Worm (Caenorhabditis elegans) whole organism, L2 larva: ENCODE data around the gene pes-10.

Experiments used
- C34F6.9 ChIP-seq: fragments of 150-350 bp; optimal IDR thresholded peaks from 2 replicates; lab custom pipeline; 2014; ENCODE audit warnings: missing biosample characterization, missing genetic modification characterization
- F13H6.1 ChIP-seq: sonication (generic microtip); optimal IDR thresholded peaks from 2 replicates; lab custom pipeline; 2016; ENCODE audit warnings: missing genetic modification characterization, missing compliant biosample characterization
- R02D3.7 ChIP-seq: fragments of 150-350 bp; optimal IDR thresholded peaks from 2 replicates; lab custom pipeline; 2014; ENCODE audit warnings: missing biosample characterization, missing genetic modification characterization
- Y55F3AM.14 ChIP-seq: fragments of 200-800 bp; sonication (Bioruptor generic); optimal IDR thresholded peaks from 2 replicates; lab custom pipeline; 2018; ENCODE audit warnings: mild to moderate bottlenecking, missing genetic modification characterization, missing compliant biosample characterization
- ZK546.5 ChIP-seq: sonication (generic microtip); optimal IDR thresholded peaks from 2 replicates; lab custom pipeline; 2017; ENCODE audit warnings: missing biosample characterization, missing genetic modification characterization
- alr-1 ChIP-seq: fragments of 150-350 bp; optimal IDR thresholded peaks from 2 replicates; lab custom pipeline; 2014; ENCODE audit warnings: missing biosample characterization, missing genetic modification characterization
- aly-2 ChIP-seq: fragments of 150-350 bp; optimal IDR thresholded peaks from 2 replicates; lab custom pipeline; 2014; ENCODE audit warnings: missing biosample characterization, missing genetic modification characterization
- ama-1 ChIP-seq: fragments of 150-350 bp; optimal IDR thresholded peaks from 2 replicates; lab custom pipeline; 2018; ENCODE audit warnings: inconsistent platforms
- blmp-1 ChIP-seq: sonication (generic microtip); optimal IDR thresholded peaks from 2 replicates; lab custom pipeline; 2017; ENCODE audit warnings: missing genetic modification characterization, mild to moderate bottlenecking, missing compliant biosample characterization, antibody characterized with exemption, moderate library complexity; ENCODE audit not compliant: insufficient read depth
- ceh-16 ChIP-seq: fragments of 150-350 bp; optimal IDR thresholded peaks from 2 replicates; lab custom pipeline; 2014; ENCODE audit warnings: missing biosample characterization, missing genetic modification characterization
- ceh-82 ChIP-seq: fragments of 150-350 bp; optimal IDR thresholded peaks from 2 replicates; lab custom pipeline; 2014; ENCODE audit warnings: missing biosample characterization, missing genetic modification characterization
- crh-2 ChIP-seq: sonication (generic microtip); optimal IDR thresholded peaks from 2 replicates; lab custom pipeline; 2017; ENCODE audit warnings: missing biosample characterization, missing genetic modification characterization
- dmd-4 ChIP-seq: sonication (generic microtip); optimal IDR thresholded peaks from 2 replicates; lab custom pipeline; 2017; ENCODE audit warnings: missing biosample characterization, missing genetic modification characterization
- egl-27 ChIP-seq: sonication (generic microtip); optimal IDR thresholded peaks from 3 replicates; lab custom pipeline; 2017; ENCODE audit warnings: missing biosample characterization, missing genetic modification reagents, missing genetic modification characterization
- elt-1 ChIP-seq: fragments of 150-350 bp; optimal IDR thresholded peaks from 2 replicates; lab custom pipeline; 2014; ENCODE audit warnings: missing biosample characterization, missing genetic modification characterization
- elt-3 ChIP-seq: sonication (generic microtip); optimal IDR thresholded peaks from 2 replicates; lab custom pipeline; 2017; ENCODE audit warnings: missing biosample characterization, missing genetic modification characterization
- fos-1 ChIP-seq: fragments of 150-350 bp; optimal IDR thresholded peaks from 2 replicates; lab custom pipeline; 2014; ENCODE audit warnings: missing biosample characterization, missing genetic modification characterization
- gmeb-1 ChIP-seq: fragments of 150-350 bp; optimal IDR thresholded peaks from 2 replicates; lab custom pipeline; 2014; ENCODE audit warnings: missing biosample characterization, missing genetic modification characterization
- lin-11 ChIP-seq: fragments of 150-350 bp; sonication (generic microtip); optimal IDR thresholded peaks from 2 replicates; lab custom pipeline; 2014; ENCODE audit warnings: missing biosample characterization, missing genetic modification characterization, inconsistent platforms, mixed read lengths
- lin-13 ChIP-seq: fragments of 150-350 bp; optimal IDR thresholded peaks from 2 replicates; lab custom pipeline; 2014; ENCODE audit warnings: missing biosample characterization, missing genetic modification reagents, missing genetic modification characterization
- lin-39 ChIP-seq: fragments of 150-350 bp; optimal IDR thresholded peaks from 2 replicates; lab custom pipeline; 2014; ENCODE audit warnings: missing biosample characterization, missing genetic modification reagents, missing genetic modification characterization
- lsy-2 ChIP-seq, 2 experiments: fragments of 150-350 bp in 1 of 2; sonication (generic microtip) in 1 of 2; optimal IDR thresholded peaks; 2 replicates each; lab custom pipeline; 2014 to 2017; ENCODE audit warnings: missing biosample characterization in 2 of 2, missing genetic modification characterization in 2 of 2
- mab-5 ChIP-seq: fragments of 150-350 bp; optimal IDR thresholded peaks from 2 replicates; lab custom pipeline; 2014; ENCODE audit warnings: missing biosample characterization, missing genetic modification characterization
- mbf-1 ChIP-seq: sonication (generic microtip); optimal IDR thresholded peaks from 2 replicates; lab custom pipeline; 2017; ENCODE audit warnings: missing biosample characterization, missing genetic modification characterization
- mdl-1 ChIP-seq, 2 experiments: fragments of 150-350 bp in 1 of 2; sonication (generic microtip) in 1 of 2; optimal IDR thresholded peaks; 2 replicates each; lab custom pipeline; 2017; ENCODE audit warnings: missing biosample characterization in 2 of 2, missing genetic modification characterization in 2 of 2
- nhr-10 ChIP-seq: sonication (generic microtip); optimal IDR thresholded peaks from 2 replicates; lab custom pipeline; 2017; ENCODE audit warnings: missing biosample characterization, missing genetic modification characterization
- nhr-11 ChIP-seq: fragments of 150-350 bp; optimal IDR thresholded peaks from 2 replicates; lab custom pipeline; 2014; ENCODE audit warnings: missing biosample characterization, missing genetic modification characterization
- nhr-12 ChIP-seq: fragments of 150-350 bp; optimal IDR thresholded peaks from 2 replicates; lab custom pipeline; 2014; ENCODE audit warnings: missing biosample characterization, missing genetic modification characterization
- nhr-129 ChIP-seq: fragments of 150-350 bp; optimal IDR thresholded peaks from 2 replicates; lab custom pipeline; 2014; ENCODE audit warnings: missing biosample characterization, missing genetic modification characterization
- nhr-21 ChIP-seq: fragments of 150-350 bp; optimal IDR thresholded peaks from 2 replicates; lab custom pipeline; 2014; ENCODE audit warnings: missing biosample characterization, missing genetic modification characterization
- nhr-23 ChIP-seq: fragments of 150-350 bp; optimal IDR thresholded peaks from 2 replicates; lab custom pipeline; 2014; ENCODE audit warnings: missing biosample characterization, missing genetic modification reagents, missing genetic modification characterization
- nhr-237 ChIP-seq: fragments of 150-350 bp; optimal IDR thresholded peaks from 2 replicates; lab custom pipeline; 2014; ENCODE audit warnings: missing biosample characterization, missing genetic modification characterization
- nhr-25 ChIP-seq: fragments of 150-350 bp; sonication (generic microtip); optimal IDR thresholded peaks from 3 replicates; lab custom pipeline; 2014; ENCODE audit warnings: missing biosample characterization, missing genetic modification characterization
- nhr-6 ChIP-seq: fragments of 150-350 bp; optimal IDR thresholded peaks from 2 replicates; lab custom pipeline; 2014; ENCODE audit warnings: missing biosample characterization, missing genetic modification characterization
- nhr-77 ChIP-seq: fragments of 150-350 bp; optimal IDR thresholded peaks from 2 replicates; lab custom pipeline; 2014; ENCODE audit warnings: missing biosample characterization, missing genetic modification characterization
- peb-1 ChIP-seq: fragments of 150-350 bp; optimal IDR thresholded peaks from 2 replicates; lab custom pipeline; 2014; ENCODE audit warnings: missing biosample characterization, missing genetic modification characterization
- sem-4 ChIP-seq: fragments of 150-350 bp; optimal IDR thresholded peaks from 2 replicates; lab custom pipeline; 2014; ENCODE audit warnings: missing biosample characterization, missing genetic modification reagents, missing genetic modification characterization
- skn-1 ChIP-seq: sonication (generic microtip); optimal IDR thresholded peaks from 2 replicates; lab custom pipeline; 2017; ENCODE audit warnings: missing biosample characterization, missing genetic modification characterization
- sma-3 ChIP-seq: sonication (generic microtip); optimal IDR thresholded peaks from 2 replicates; lab custom pipeline; 2016; ENCODE audit warnings: missing genetic modification reagents, missing genetic modification characterization, missing compliant biosample characterization
- sma-9 ChIP-seq, 2 experiments: fragments of 150-350 bp in 1 of 2; sonication (generic microtip) in 1 of 2; optimal IDR thresholded peaks; 2 replicates each; lab custom pipeline; 2014 to 2016; ENCODE audit warnings: missing genetic modification characterization in 2 of 2, mild to moderate bottlenecking in 1 of 2, missing biosample characterization in 1 of 2, missing compliant biosample characterization in 1 of 2, missing genetic modification reagents in 1 of 2, moderate library complexity in 1 of 2
- snpc-4 ChIP-seq: fragments of 150-350 bp; optimal IDR thresholded peaks from 2 replicates; lab custom pipeline; 2014; ENCODE audit warnings: missing biosample characterization, missing genetic modification characterization
- unc-39 ChIP-seq: fragments of 150-350 bp; optimal IDR thresholded peaks from 2 replicates; lab custom pipeline; 2014; ENCODE audit warnings: missing biosample characterization, missing genetic modification characterization
- unc-55 ChIP-seq: fragments of 150-350 bp; sonication (generic microtip); optimal IDR thresholded peaks from 3 replicates; lab custom pipeline; 2014; ENCODE audit warnings: missing biosample characterization, missing genetic modification reagents, missing genetic modification characterization
- unc-62 ChIP-seq: fragments of 150-350 bp; optimal IDR thresholded peaks from 2 replicates; lab custom pipeline; 2014; ENCODE audit warnings: missing biosample characterization, missing genetic modification reagents, missing genetic modification characterization
- zag-1 ChIP-seq: fragments of 150-350 bp; optimal IDR thresholded peaks from 2 replicates; lab custom pipeline; 2014; ENCODE audit warnings: missing biosample characterization, missing genetic modification characterization
- ztf-1 ChIP-seq: fragments of 200-800 bp; sonication (Bioruptor generic); conservative IDR thresholded peaks from 2 replicates; pipeline ENCODE4 v1.3.6; 2022; ENCODE audit warnings: missing genetic modification characterization, missing compliant biosample characterization
- ztf-11 ChIP-seq: sonication (generic microtip); optimal IDR thresholded peaks from 2 replicates; lab custom pipeline; 2017; ENCODE audit warnings: missing biosample characterization, missing genetic modification characterization
- ztf-4 ChIP-seq: fragments of 150-350 bp; optimal IDR thresholded peaks from 2 replicates; lab custom pipeline; 2014; ENCODE audit warnings: missing biosample characterization, missing genetic modification characterization

The pes-10 gene

ce11 chrII:12799364-12799763 lies 48.3 kb downstream of the pes-10 start:
- TF ChIP-seq nhr-129 (tag; lab: Kevin White, UChicago) (no peak), elt-3 (tag; lab: Kevin White, UChicago) (no peak), unc-62 (GFP tag; lab: Kevin White, UChicago) (no peak), sma-9 (GFP tag; optimal IDR thresholded peaks at IDR 0.05; lab: Kevin White, UChicago) (no peak), sma-9 (tag; optimal IDR thresholded peaks at IDR 0.05; lab: Kevin White, UChicago) (no peak), nhr-77 (tag; lab: Kevin White, UChicago) (no peak), sma-3 (GFP tag; lab: Kevin White, UChicago) (no peak), alr-1 (tag; lab: Kevin White, UChicago) (no peak), nhr-23 (no peak), ceh-82 (no peak), mbf-1 (no peak), lin-13 (GFP tag; lab: Kevin White, UChicago) (no peak), egl-27 (no peak), nhr-10 (tag; lab: Kevin White, UChicago) (no peak), lin-39 (tag; lab: Kevin White, UChicago) (no peak), zag-1 (tag; lab: Kevin White, UChicago) (no peak)

ce11 chrII:12798814-12799213 lies 48.8 kb downstream of the pes-10 start:
- TF ChIP-seq mdl-1 (tag; optimal IDR thresholded peaks at IDR 0.05; lab: Kevin White, UChicago) (peak; percentile 73 to 80), R02D3.7 (no peak), elt-1 (tag; lab: Kevin White, UChicago) (peak; percentile 55), unc-55 (GFP tag; lab: Kevin White, UChicago) (no peak), nhr-237 (tag; lab: Kevin White, UChicago) (peak; percentile 2), fos-1 (peak; percentile 53), C34F6.9 (peak; percentile 54), sma-9 (GFP tag; optimal IDR thresholded peaks at IDR 0.05; lab: Kevin White, UChicago) (peak; percentile 97), sma-9 (tag; optimal IDR thresholded peaks at IDR 0.05; lab: Kevin White, UChicago) (no peak), gmeb-1 (tag; lab: Kevin White, UChicago) (peak; percentile 77), aly-2 (tag; lab: Kevin White, UChicago) (no peak), ama-1 (lab: Kevin White, UChicago) (no peak), unc-39 (no peak), lin-11 (tag; lab: Kevin White, UChicago) (peak; percentile 15), peb-1 (no peak), zag-1 (tag; lab: Kevin White, UChicago) (no peak), nhr-77 (tag; lab: Kevin White, UChicago) (peak; percentile 41), elt-3 (tag; lab: Kevin White, UChicago) (no peak), nhr-6 (no peak), nhr-23 (no peak), ceh-82 (no peak), F13H6.1 (tag; lab: Kevin White, UChicago) (peak; percentile 91), lin-39 (tag; lab: Kevin White, UChicago) (no peak), ztf-4 (peak; percentile 92), ZK546.5 (no peak), unc-62 (GFP tag; lab: Kevin White, UChicago) (no peak), lin-13 (GFP tag; lab: Kevin White, UChicago) (peak; percentile 3), nhr-25 (tag; lab: Kevin White, UChicago) (peak; percentile 91), Y55F3AM.14 (peak; percentile 67), blmp-1 (tag; lab: Kevin White, UChicago) (peak; percentile 62), nhr-10 (tag; lab: Kevin White, UChicago) (no peak), ztf-11 (tag; lab: Kevin White, UChicago) (no peak), nhr-21 (tag; lab: Kevin White, UChicago) (peak; percentile 96), egl-27 (peak; percentile 79), mab-5 (no peak), mbf-1 (no peak), ztf-1 (GFP tag; lab: Robert Waterston, UW) (0 out of 2 replicates have a peak, but pooled peaks have one; percentile 71), alr-1 (tag; lab: Kevin White, UChicago) (no peak), sma-3 (GFP tag; lab: Kevin White, UChicago) (peak; percentile 96), nhr-12 (tag; lab: Kevin White, UChicago) (no peak), ceh-16 (peak; percentile 57), nhr-129 (tag; lab: Kevin White, UChicago) (peak; percentile 80), snpc-4 (tag; lab: Kevin White, UChicago) (no peak), skn-1 (no peak), nhr-11 (tag; lab: Kevin White, UChicago) (no peak), crh-2 (tag; lab: Kevin White, UChicago) (peak; percentile 87), dmd-4 (tag; lab: Kevin White, UChicago) (no peak), sem-4 (tag; lab: Kevin White, UChicago) (peak; percentile 43), lsy-2 (tag; optimal IDR thresholded peaks at IDR 0.05; lab: Kevin White, UChicago) (peak in 1 of 2 experiments; percentile 80)
